Worm (Caenorhabditis elegans) whole organism, early embryonic: ENCODE results near the gene twk-22.

Source experiments
- B0310.2 ChIP-seq: sonication (generic microtip); optimal IDR thresholded peaks from 2 replicates; lab custom pipeline; 2016; ENCODE audit warnings: mild to moderate bottlenecking, missing genetic modification characterization, missing compliant biosample characterization
- ama-1 ChIP-seq: fragments of 150-350 bp; optimal IDR thresholded peaks from 2 replicates; lab custom pipeline; 2014
- ceh-13 ChIP-seq: fragments of 200-800 bp; sonication (Bioruptor generic); optimal IDR thresholded peaks from 2 replicates; lab custom pipeline; 2018; ENCODE audit warnings: mild to moderate bottlenecking, missing genetic modification characterization, missing compliant biosample characterization
- hmbx-1 ChIP-seq: sonication (generic microtip); optimal IDR thresholded peaks from 2 replicates; lab custom pipeline; 2016; ENCODE audit warnings: mild to moderate bottlenecking, missing genetic modification characterization, missing compliant biosample characterization
- sea-1 ChIP-seq: fragments of 200-800 bp; sonication (Bioruptor generic); conservative IDR thresholded peaks from 2 replicates; pipeline ENCODE4 v1.3.6; 2022; ENCODE audit warnings: missing genetic modification characterization, missing compliant biosample characterization

- TF ChIP-seq sea-1 (GFP tag; lab: Robert Waterston, UW) (no peak), B0310.2 (tag; lab: Kevin White, UChicago) (no peak), ama-1 (lab: Kevin White, UChicago) (no peak), ceh-13 (GFP tag; lab: Kevin White, UChicago) (no peak), hmbx-1 (no peak)
These were observed 47.8 kb upstream of the twk-22 start for ce11 chrX:16258503-16258902.
